Worm (Caenorhabditis elegans): ENCODE data around the gene R07E5.6.
A peak's percentile ranks its signal among the peaks of the same experiment; 100 is the strongest.

The R07E5.6 gene

DNA sequence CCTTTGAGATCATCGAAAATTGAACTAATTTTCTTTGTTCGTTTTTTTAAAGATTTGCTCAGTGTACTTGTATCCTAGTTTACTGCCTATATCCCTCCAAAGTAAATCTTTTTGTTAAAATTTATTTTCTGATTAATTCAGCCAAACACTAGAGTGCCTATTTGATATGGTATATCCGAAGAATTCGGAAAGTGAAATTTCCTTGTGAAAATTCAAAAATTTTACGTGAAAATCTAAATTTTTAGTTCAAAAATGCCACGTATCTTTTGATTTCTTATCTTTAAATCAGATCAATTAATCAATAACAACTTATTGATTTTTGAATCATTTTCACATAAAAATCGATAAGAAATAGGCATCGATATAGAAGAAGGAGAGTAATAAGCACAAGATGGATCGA, at the start of gene R07E5.6:
Gene R07E5.6, plus strand, starts transcription at position 301 of the 400 bp plus-strand sequence.
- TF ChIP-seq tbx-2 (tag; optimal IDR thresholded peaks at IDR 0.05) (no peak), efl-1 (optimal IDR thresholded peaks at IDR 0.05) (no peak), efl-1 (GFP tag; optimal IDR thresholded peaks at IDR 0.05 in 1 of 2) (peak in 1 of 2 experiments; percentile 37)

DNA sequence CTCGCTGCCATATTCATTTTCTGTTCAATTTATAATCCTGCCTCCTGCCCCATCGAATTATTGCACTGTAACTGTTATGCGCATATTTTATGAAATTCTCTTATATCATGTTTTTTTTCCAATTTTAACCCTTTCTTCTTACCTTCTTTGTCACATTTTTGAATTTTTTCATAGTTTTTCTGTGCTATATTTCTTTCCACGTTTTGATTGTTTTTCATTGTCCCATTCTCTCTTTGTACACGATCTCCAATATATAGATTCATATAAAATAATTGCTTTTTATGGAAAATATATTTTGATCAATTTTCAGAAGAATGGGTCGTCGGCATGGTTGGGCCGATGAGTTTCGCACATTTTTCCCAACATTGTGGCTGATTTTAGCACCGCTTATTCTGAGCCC, 48.8 kb upstream of the R07E5.6 start, which contains the start of gene B0285.6:
Gene B0285.6, plus strand, starts transcription at position 301 of the 400 bp plus-strand sequence.
- TF ChIP-seq blmp-1 (tag; optimal IDR thresholded peaks at IDR 0.05) (no peak), efl-3 (GFP tag; optimal IDR thresholded peaks at IDR 0.05) (no peak), nhr-28 (tag; optimal IDR thresholded peaks at IDR 0.05) (no peak), lin-39 (tag; optimal IDR thresholded peaks at IDR 0.05) (no peak), ets-5 (GFP tag; IDR thresholded peaks at IDR 0.05) (no peak), lin-15B (tag; optimal IDR thresholded peaks at IDR 0.05) (no peak), nhr-90 (tag; optimal IDR thresholded peaks at IDR 0.05; ENCODE audit: poor library complexity) (no peak), mdl-1 (tag; optimal IDR thresholded peaks at IDR 0.05) (no peak), lin-14 (GFP tag; optimal IDR thresholded peaks at IDR 0.05) (no peak), nhr-76 (tag; optimal IDR thresholded peaks at IDR 0.05) (no peak), ceh-8 (GFP tag; optimal IDR thresholded peaks at IDR 0.05) (no peak), nhr-71 (tag; optimal IDR thresholded peaks at IDR 0.05) (no peak), elt-2 (tag; optimal IDR thresholded peaks at IDR 0.05) (no peak), swsn-7 (tag; optimal IDR thresholded peaks at IDR 0.05) (no peak), sptf-1 (tag; optimal IDR thresholded peaks at IDR 0.05) (no peak), nhr-85 (tag) (no peak), F16B12.6 (tag; optimal IDR thresholded peaks at IDR 0.05) (no peak), nhr-84 (tag; optimal IDR thresholded peaks at IDR 0.05) (no peak), egl-13 (tag; optimal IDR thresholded peaks at IDR 0.05) (no peak)

DNA sequence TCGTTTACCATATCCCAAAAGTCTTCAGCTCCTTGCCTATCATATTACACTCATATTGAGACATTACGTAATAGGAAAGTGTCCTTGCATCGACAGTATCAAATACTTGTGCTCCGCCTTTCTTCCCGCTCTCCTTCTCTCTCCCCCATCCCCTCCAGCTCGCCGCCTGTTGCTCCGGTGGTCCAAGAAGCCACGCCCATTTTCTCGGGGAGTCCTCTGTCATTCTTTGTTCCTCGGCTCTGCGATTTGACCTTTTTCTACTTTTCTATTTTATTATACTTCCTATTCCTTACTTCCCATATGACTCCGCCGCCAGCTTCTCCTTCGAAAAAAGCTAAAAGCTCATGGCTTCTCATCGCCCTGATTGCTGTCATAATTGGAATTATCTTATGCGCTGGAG, 42.2 kb upstream of the R07E5.6 start, which contains the start of gene mnp-1:
Gene mnp-1, plus strand, starts transcription at position 211 of the 400 bp plus-strand sequence.
- TF ChIP-seq efl-1 (optimal IDR thresholded peaks at IDR 0.05) (no peak), efl-1 (GFP tag; optimal IDR thresholded peaks at IDR 0.05 in 1 of 2) (peak in 1 of 2 experiments; percentile 55), aha-1 (tag; optimal IDR thresholded peaks at IDR 0.05) (no peak)

DNA sequence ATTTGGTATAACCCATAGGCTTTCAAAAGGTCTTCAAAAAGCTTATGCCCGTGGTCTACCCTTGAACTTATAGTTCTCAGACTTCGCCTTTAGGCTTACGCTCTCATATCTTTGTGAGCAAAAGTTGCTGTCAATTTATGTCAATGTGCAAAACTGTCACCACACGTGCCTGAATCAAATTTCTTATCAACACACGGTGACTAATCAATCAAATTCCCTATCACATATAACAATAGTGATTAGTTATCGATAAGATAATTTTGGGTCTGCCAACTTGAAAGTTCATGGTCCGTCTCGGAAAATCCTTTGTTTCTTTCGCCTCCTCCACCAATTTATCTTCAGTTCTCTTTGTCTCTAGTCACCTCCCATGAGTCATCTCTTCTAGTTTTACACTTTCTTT, 41.1 kb upstream of the R07E5.6 start:
- TF ChIP-seq irx-1 (tag; optimal IDR thresholded peaks at IDR 0.05) (no peak), efl-3 (GFP tag; optimal IDR thresholded peaks at IDR 0.05) (no peak), elt-2 (tag; optimal IDR thresholded peaks at IDR 0.05) (peak; percentile 27), isw-1 (GFP tag; IDR thresholded peaks at IDR 0.05) (no peak)

DNA sequence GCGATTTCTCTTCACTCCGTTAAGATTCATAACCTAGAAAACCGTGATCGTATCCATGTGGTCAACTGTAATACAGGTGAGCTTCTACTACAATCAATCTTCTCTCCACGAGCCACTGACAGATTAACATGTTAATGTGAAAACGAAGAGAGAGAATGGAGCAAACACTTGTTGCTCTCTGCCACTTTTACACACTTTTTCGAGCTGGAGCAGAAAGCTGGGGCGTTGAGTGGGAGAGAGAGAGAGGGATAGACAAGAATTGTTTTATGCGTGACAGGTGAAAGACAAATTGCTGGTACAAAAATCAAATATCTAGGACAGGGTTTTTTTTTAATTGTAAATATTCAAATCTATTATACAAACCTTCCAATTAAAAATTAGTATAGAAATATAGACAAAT, 40.2 kb upstream of the R07E5.6 start:
- no peak for TF ChIP-seq ztf-4 (tag; optimal IDR thresholded peaks at IDR 0.05)
- TF ChIP-seq mdl-1 (tag; optimal IDR thresholded peaks at IDR 0.05) = peak in 1 of 2 experiments; percentile 7
- TF ChIP-seq unc-30 (tag; optimal IDR thresholded peaks at IDR 0.05) = no peak
- TF ChIP-seq elt-3 (tag; optimal IDR thresholded peaks at IDR 0.05) = no peak
- TF ChIP-seq ceh-90 (tag; optimal IDR thresholded peaks at IDR 0.05) = no peak
- TF ChIP-seq sox-4 (tag; optimal IDR thresholded peaks at IDR 0.05) = no peak
- TF ChIP-seq ceh-82 (tag; optimal IDR thresholded peaks at IDR 0.05) = no peak
- TF ChIP-seq skn-1 (tag; optimal IDR thresholded peaks at IDR 0.05) = no peak
- TF ChIP-seq C34B4.2 (tag; optimal IDR thresholded peaks at IDR 0.05) = no peak
- TF ChIP-seq grh-1 (GFP tag; IDR thresholded peaks at IDR 0.05) = no peak
- no peak for TF ChIP-seq tlp-1 (tag; optimal IDR thresholded peaks at IDR 0.05)
- TF ChIP-seq unc-130 (tag; optimal IDR thresholded peaks at IDR 0.05) = peak; percentile 34
- TF ChIP-seq efl-1 (optimal IDR thresholded peaks at IDR 0.05) = no peak
- TF ChIP-seq efl-1 (GFP tag; optimal IDR thresholded peaks at IDR 0.05 in 1 of 2) = no peak
- no peak for TF ChIP-seq pax-3 (tag; optimal IDR thresholded peaks at IDR 0.05)
- no peak for TF ChIP-seq isw-1 (GFP tag; IDR thresholded peaks at IDR 0.05)
- TF ChIP-seq tbx-2 (tag; optimal IDR thresholded peaks at IDR 0.05) = no peak
- peak; percentile 64 for TF ChIP-seq rnt-1 (tag; optimal IDR thresholded peaks at IDR 0.05)
- TF ChIP-seq nhr-237 (tag; optimal IDR thresholded peaks at IDR 0.05) = no peak
- TF ChIP-seq vab-15 (tag; optimal IDR thresholded peaks at IDR 0.05) = no peak
- TF ChIP-seq zip-4 (GFP tag; optimal IDR thresholded peaks at IDR 0.05) = no peak
- no peak for TF ChIP-seq aha-1 (tag; optimal IDR thresholded peaks at IDR 0.05)
- no peak for TF ChIP-seq efl-3 (GFP tag; optimal IDR thresholded peaks at IDR 0.05)
- no peak for TF ChIP-seq C04F5.9 (tag; optimal IDR thresholded peaks at IDR 0.05)
- TF ChIP-seq fos-1 (tag; optimal IDR thresholded peaks at IDR 0.05) = no peak
- TF ChIP-seq nhr-76 (tag; optimal IDR thresholded peaks at IDR 0.05) = no peak
- TF ChIP-seq ceh-8 (GFP tag; optimal IDR thresholded peaks at IDR 0.05) = no peak
- no peak for TF ChIP-seq F16B12.6 (tag; optimal IDR thresholded peaks at IDR 0.05)
- peak in 1 of 2 experiments; percentile 4 for TF ChIP-seq lsy-2 (tag; optimal IDR thresholded peaks at IDR 0.05)
- TF ChIP-seq ceh-88 (GFP tag; IDR thresholded peaks at IDR 0.05) = no peak
